Fruit fly (Drosophila melanogaster) whole organism, adult: Measurements from ENCODE around the gene CG8461.

Experiments
- CG11617 ChIP-seq: fragments of 200-800 bp; sonication (Bioruptor generic); optimal IDR thresholded peaks from 2 replicates; lab custom pipeline; 2017; ENCODE audit warnings: mild to moderate bottlenecking, missing biosample characterization, missing genetic modification reagents, missing genetic modification characterization
- CG12768 ChIP-seq: fragments of 200-800 bp; sonication (Bioruptor generic); optimal IDR thresholded peaks from 2 replicates; lab custom pipeline; 2017; ENCODE audit warnings: missing biosample characterization, missing genetic modification characterization, mild to moderate bottlenecking, moderate library complexity, missing genetic modification reagents
- CG14711 ChIP-seq: fragments of 200-800 bp; sonication (Bioruptor generic); optimal IDR thresholded peaks from 2 replicates; lab custom pipeline; 2018; ENCODE audit warnings: missing biosample characterization, mild to moderate bottlenecking, missing genetic modification characterization, moderate library complexity
- CG1620 ChIP-seq: fragments of 200-800 bp; sonication (Bioruptor generic); optimal IDR thresholded peaks from 2 replicates; lab custom pipeline; 2016; ENCODE audit warnings: missing biosample characterization, missing genetic modification characterization
- CG33017 ChIP-seq: fragments of 200-800 bp; sonication (Bioruptor generic); optimal IDR thresholded peaks from 2 replicates; lab custom pipeline; 2018; ENCODE audit warnings: missing biosample characterization, mild to moderate bottlenecking, missing genetic modification characterization, moderate library complexity
- CG5204 ChIP-seq: fragments of 200-800 bp; sonication (Bioruptor generic); optimal IDR thresholded peaks from 2 replicates; lab custom pipeline; 2016; ENCODE audit warnings: missing biosample characterization, missing genetic modification characterization
- CG7045 ChIP-seq: fragments of 200-800 bp; sonication (Bioruptor generic); optimal IDR thresholded peaks from 2 replicates; lab custom pipeline; 2017; ENCODE audit warnings: missing biosample characterization, mild to moderate bottlenecking, missing genetic modification characterization
- CG7101 ChIP-seq: fragments of 200-800 bp; sonication (Bioruptor generic); optimal IDR thresholded peaks from 2 replicates; lab custom pipeline; 2018; ENCODE audit warnings: missing biosample characterization, mild to moderate bottlenecking, missing genetic modification characterization, moderate library complexity
- Clk ChIP-seq: fragments of 200-800 bp; sonication (Bioruptor generic); optimal IDR thresholded peaks from 2 replicates; lab custom pipeline; 2017; ENCODE audit warnings: missing biosample characterization, missing genetic modification characterization
- Crg-1 ChIP-seq: fragments of 200-800 bp; sonication (Bioruptor generic); optimal IDR thresholded peaks from 2 replicates; lab custom pipeline; 2016; ENCODE audit warnings: missing biosample characterization, missing genetic modification characterization
- Hr96 ChIP-seq: fragments of 200-800 bp; sonication (Bioruptor generic); optimal IDR thresholded peaks from 2 replicates; lab custom pipeline; 2016; ENCODE audit warnings: missing biosample characterization, missing genetic modification characterization
- Mnt ChIP-seq: fragments of 200-800 bp; sonication (Bioruptor generic); optimal IDR thresholded peaks from 2 replicates; lab custom pipeline; 2016; ENCODE audit warnings: missing biosample characterization, mild to moderate bottlenecking, missing genetic modification characterization
- bab1 ChIP-seq: fragments of 200-800 bp; sonication (Bioruptor generic); optimal IDR thresholded peaks from 3 replicates; lab custom pipeline; 2019; ENCODE audit warnings: missing biosample characterization, mild to moderate bottlenecking, missing genetic modification characterization, moderate library complexity
- cic ChIP-seq: fragments of 200-800 bp; sonication (Bioruptor generic); optimal IDR thresholded peaks from 2 replicates; lab custom pipeline; 2017; ENCODE audit warnings: missing biosample characterization, mild to moderate bottlenecking, missing genetic modification characterization, moderate library complexity
- cnc ChIP-seq, 2 experiments: fragments of >200 bp; optimal IDR thresholded peaks; 2 replicates each; lab custom pipeline; 2017
- kay ChIP-seq: fragments of 200-800 bp; sonication (Bioruptor generic); peaks from one replicate; lab custom pipeline; 2016; ENCODE audit warnings: missing biosample characterization, missing genetic modification characterization, borderline replicate concordance
- ovo ChIP-seq: fragments of 200-800 bp; sonication (Bioruptor generic); optimal IDR thresholded peaks from 2 replicates; lab custom pipeline; 2016; ENCODE audit warnings: missing biosample characterization, missing genetic modification characterization
- pad ChIP-seq: fragments of 200-800 bp; sonication (Bioruptor generic); optimal IDR thresholded peaks from 3 replicates; lab custom pipeline; 2017; ENCODE audit warnings: missing biosample characterization, missing genetic modification characterization, mild to moderate bottlenecking, moderate library complexity, missing genetic modification reagents
- tj ChIP-seq: fragments of 200-800 bp; sonication (Bioruptor generic); optimal IDR thresholded peaks from 3 replicates; lab custom pipeline; 2017; ENCODE audit warnings: missing biosample characterization, mild to moderate bottlenecking, missing genetic modification characterization, moderate library complexity
- toe ChIP-seq: fragments of 200-800 bp; sonication (Bioruptor generic); optimal IDR thresholded peaks from 2 replicates; lab custom pipeline; 2016; ENCODE audit warnings: missing biosample characterization, missing genetic modification characterization

CG8461 gene

dm6 chr3R:14492287-14492889 is 21.0 kb downstream of the CG8461 start:
- TF ChIP-seq toe (GFP tag; lab: Kevin White, UChicago) (no peak), CG7045 (GFP tag; lab: Kevin White, UChicago) (no peak), bab1 (no peak), CG1620 (GFP tag; lab: Kevin White, UChicago) (no peak), tj (GFP tag; lab: Kevin White, UChicago) (no peak), CG7101 (tag; lab: Kevin White, UChicago) (no peak), CG12768 (GFP tag; lab: Kevin White, UChicago) (no peak), ovo (no peak), cnc (optimal IDR thresholded peaks at IDR 0.05; lab: Kevin White, UChicago) (no peak), CG11617 (GFP tag; lab: Kevin White, UChicago) (no peak), pad (GFP tag; lab: Kevin White, UChicago) (no peak), CG33017 (no peak), CG5204 (GFP tag; lab: Kevin White, UChicago) (no peak), cic (no peak)

dm6 chr3R:14486469-14486868 is 27.0 kb downstream of the CG8461 start:
- TF ChIP-seq CG5204 (GFP tag; lab: Kevin White, UChicago), result no peak
- TF ChIP-seq CG1620 (GFP tag; lab: Kevin White, UChicago), result no peak

- TF ChIP-seq CG1620 (GFP tag; lab: Kevin White, UChicago), result no peak
- TF ChIP-seq bab1, result no peak
- no peak for TF ChIP-seq toe (GFP tag; lab: Kevin White, UChicago)
These were observed 28.7 kb downstream of the CG8461 start for dm6 chr3R:14484533-14485267.

dm6 chr3R:14482986-14483385 is 30.5 kb downstream of the CG8461 start:
- TF ChIP-seq CG7045 (GFP tag; lab: Kevin White, UChicago), result no peak
- no peak for TF ChIP-seq CG5204 (GFP tag; lab: Kevin White, UChicago)
- TF ChIP-seq bab1, result no peak
- no peak for TF ChIP-seq CG7101 (tag; lab: Kevin White, UChicago)
- no peak for TF ChIP-seq Clk
- TF ChIP-seq Crg-1 (GFP tag; lab: Kevin White, UChicago), result no peak
- TF ChIP-seq tj (GFP tag; lab: Kevin White, UChicago), result no peak
- no peak for TF ChIP-seq CG12768 (GFP tag; lab: Kevin White, UChicago)
- TF ChIP-seq kay, result no peak
- TF ChIP-seq cic, result no peak
- no peak for TF ChIP-seq toe (GFP tag; lab: Kevin White, UChicago)
- TF ChIP-seq cnc (optimal IDR thresholded peaks at IDR 0.05; lab: Kevin White, UChicago), result no peak
- no peak for TF ChIP-seq pad (GFP tag; lab: Kevin White, UChicago)
- no peak for TF ChIP-seq CG11617 (GFP tag; lab: Kevin White, UChicago)
- no peak for TF ChIP-seq Hr96 (GFP tag; lab: Kevin White, UChicago)
- TF ChIP-seq ovo, result no peak
- no peak for TF ChIP-seq CG33017
- TF ChIP-seq CG1620 (GFP tag; lab: Kevin White, UChicago), result no peak
- no peak for TF ChIP-seq CG14711 (tag; lab: Kevin White, UChicago)

dm6 chr3R:14481977-14482376 is 31.5 kb downstream of the CG8461 start:
- TF ChIP-seq Crg-1 (GFP tag; lab: Kevin White, UChicago) (no peak), Clk (no peak), cic (no peak), kay (no peak), CG12768 (GFP tag; lab: Kevin White, UChicago) (no peak), CG7101 (tag; lab: Kevin White, UChicago) (no peak), cnc (optimal IDR thresholded peaks at IDR 0.05; lab: Kevin White, UChicago) (no peak)

- TF ChIP-seq tj (GFP tag; lab: Kevin White, UChicago) (peak; percentile 24), cic (peak; percentile 39), Mnt (GFP tag; lab: Kevin White, UChicago) (peak; percentile 55), CG33017 (no peak), Hr96 (GFP tag; lab: Kevin White, UChicago) (no peak)
These were observed 31.9 kb downstream of the CG8461 start, which contains the start of gene cv-c for dm6 chr3R:14481569-14481968. Gene cv-c, minus strand, starts transcription at chr3R:14481713.

- no peak for TF ChIP-seq Mnt (GFP tag; lab: Kevin White, UChicago)
- no peak for TF ChIP-seq CG7045 (GFP tag; lab: Kevin White, UChicago)
- no peak for TF ChIP-seq cic
These were observed 33.7 kb downstream of the CG8461 start for dm6 chr3R:14479623-14480194.
